Worm (Caenorhabditis elegans) whole organism, young adult: Measurements from ENCODE around the gene F11E6.4.

Experiments used
- B0019.2 ChIP-seq: fragments of 200-800 bp; sonication (Bioruptor generic); conservative IDR thresholded peaks from 2 replicates; pipeline ENCODE4 v1.3.6; 2022; ENCODE audit warnings: missing genetic modification reagents, missing genetic modification characterization, missing compliant biosample characterization
- B0261.1 ChIP-seq: sonication (generic microtip); optimal IDR thresholded peaks from 2 replicates; lab custom pipeline; 2016; ENCODE audit warnings: mild to moderate bottlenecking, missing genetic modification characterization, moderate library complexity, missing compliant biosample characterization
- F49E8.2 ChIP-seq: sonication (generic microtip); optimal IDR thresholded peaks from 3 replicates; lab custom pipeline; 2017; ENCODE audit warnings: missing genetic modification characterization, mild to moderate bottlenecking, missing compliant biosample characterization, antibody characterized with exemption, moderate library complexity; ENCODE audit not compliant: insufficient read depth
- F57A8.1 ChIP-seq: fragments of 200-800 bp; sonication (Bioruptor generic); optimal IDR thresholded peaks from 2 replicates; lab custom pipeline; 2018; ENCODE audit warnings: mild to moderate bottlenecking, missing genetic modification characterization, moderate library complexity, missing compliant biosample characterization
- K12H6.12 ChIP-seq: fragments of 200-800 bp; sonication (Bioruptor generic); optimal IDR thresholded peaks from 2 replicates; lab custom pipeline; 2018; ENCODE audit warnings: mild to moderate bottlenecking, missing genetic modification characterization, missing compliant biosample characterization
- ZK185.1 ChIP-seq: sonication (generic microtip); optimal IDR thresholded peaks from 2 replicates; lab custom pipeline; 2016; ENCODE audit warnings: mild to moderate bottlenecking, missing genetic modification characterization, missing compliant biosample characterization; ENCODE audit not compliant: poor library complexity, severe bottlenecking
- aptf-2 ChIP-seq: fragments of 200-800 bp; sonication (Bioruptor generic); conservative IDR thresholded peaks from 2 replicates; pipeline ENCODE4 v1.3.6; 2022; ENCODE audit warnings: missing genetic modification reagents, missing genetic modification characterization, missing compliant biosample characterization
- athp-1 ChIP-seq: sonication (generic microtip); optimal IDR thresholded peaks from 2 replicates; lab custom pipeline; 2017; ENCODE audit warnings: mild to moderate bottlenecking, missing genetic modification characterization, missing compliant biosample characterization
- attf-5 ChIP-seq: fragments of 200-800 bp; sonication (Bioruptor generic); optimal IDR thresholded peaks from 2 replicates; lab custom pipeline; 2018; ENCODE audit warnings: mild to moderate bottlenecking, missing genetic modification characterization, missing compliant biosample characterization
- attf-6 ChIP-seq: fragments of 200-800 bp; sonication (Bioruptor generic); IDR thresholded peaks from 2 replicates; pipeline ENCODE4 v1.3.6; 2022; ENCODE audit warnings: missing genetic modification reagents, missing genetic modification characterization, missing compliant biosample characterization
- bed-1 ChIP-seq: fragments of 200-800 bp; sonication (Bioruptor generic); IDR thresholded peaks from 2 replicates; pipeline ENCODE4 v1.3.6; 2022; ENCODE audit warnings: missing genetic modification reagents, missing genetic modification characterization, missing compliant biosample characterization
- ceh-100 ChIP-seq: fragments of 200-800 bp; sonication (Bioruptor generic); IDR thresholded peaks from 2 replicates; pipeline ENCODE4 v1.3.6; 2022; ENCODE audit warnings: missing genetic modification reagents, missing genetic modification characterization, missing compliant biosample characterization
- ceh-79 ChIP-seq: sonication (generic microtip); optimal IDR thresholded peaks from 2 replicates; lab custom pipeline; 2017; ENCODE audit warnings: mild to moderate bottlenecking, missing genetic modification characterization, missing compliant biosample characterization
- ceh-91 ChIP-seq: fragments of 200-800 bp; sonication (Bioruptor generic); IDR thresholded peaks from 2 replicates; pipeline ENCODE4 v1.3.6; 2022; ENCODE audit warnings: missing genetic modification reagents, missing genetic modification characterization, missing compliant biosample characterization
- dox-1 ChIP-seq: fragments of 200-800 bp; sonication (Bioruptor generic); IDR thresholded peaks from 2 replicates; pipeline ENCODE4 v1.3.6; 2022; ENCODE audit warnings: missing genetic modification reagents, missing genetic modification characterization, missing compliant biosample characterization
- efl-1 ChIP-seq: fragments of 150-350 bp; optimal IDR thresholded peaks from 2 replicates; lab custom pipeline; 2014; ENCODE audit warnings: missing biosample characterization, missing genetic modification reagents, missing genetic modification characterization
- egl-44 ChIP-seq: fragments of 200-800 bp; sonication (Bioruptor generic); IDR thresholded peaks from 2 replicates; pipeline ENCODE4 v1.3.6; 2022; ENCODE audit warnings: missing genetic modification reagents, missing genetic modification characterization, missing compliant biosample characterization
- ets-4 ChIP-seq: fragments of 200-800 bp; sonication (Bioruptor generic); optimal IDR thresholded peaks from 2 replicates; lab custom pipeline; 2018; ENCODE audit warnings: mild to moderate bottlenecking, missing genetic modification characterization, missing compliant biosample characterization
- him-1 ChIP-seq: sonication (generic microtip); optimal IDR thresholded peaks from 2 replicates; lab custom pipeline; 2016; ENCODE audit warnings: missing genotype, missing genetic modification reagents, missing genetic modification characterization, missing compliant biosample characterization
- hmg-20 ChIP-seq: fragments of 200-800 bp; sonication (Bioruptor generic); IDR thresholded peaks from 2 replicates; pipeline ENCODE4 v1.3.6; 2022; ENCODE audit warnings: missing genetic modification reagents, missing genetic modification characterization, missing compliant biosample characterization
- hrde-1 ChIP-seq: sonication (generic microtip); optimal IDR thresholded peaks from 2 replicates; lab custom pipeline; 2016; ENCODE audit warnings: missing genetic modification characterization, mild to moderate bottlenecking, missing compliant biosample characterization, moderate library complexity, missing genotype, missing genetic modification reagents, borderline replicate concordance
- hsf-1 ChIP-seq: fragments of 200-800 bp; sonication (Bioruptor generic); IDR thresholded peaks from 2 replicates; pipeline ENCODE4 v1.3.6; 2022; ENCODE audit warnings: missing genetic modification reagents, missing genetic modification characterization, missing compliant biosample characterization
- let-607 ChIP-seq, 2 experiments: fragments of 200-800 bp in 1 of 2; sonication (Bioruptor generic) in 1 of 2; sonication (generic microtip) in 1 of 2; optimal IDR thresholded peaks; 2 replicates each; lab custom pipeline; 2016 to 2018; ENCODE audit warnings: mild to moderate bottlenecking in 2 of 2, missing compliant biosample characterization in 2 of 2, missing genetic modification characterization in 2 of 2, moderate library complexity in 2 of 2, missing genotype in 1 of 2
- lin-35 ChIP-seq, 3 experiments: fragments of 150-350 bp in 2 of 3; sonication (generic microtip) in 1 of 3; optimal IDR thresholded peaks; 2 replicates each; lab custom pipeline; 2014 to 2018; ENCODE audit warnings: missing biosample characterization in 3 of 3, missing genetic modification characterization in 3 of 3, missing genetic modification reagents in 3 of 3
- lin-40 ChIP-seq: sonication (generic microtip); optimal IDR thresholded peaks from 2 replicates; lab custom pipeline; 2016; ENCODE audit warnings: missing genetic modification characterization, mild to moderate bottlenecking, missing compliant biosample characterization, missing genotype, missing genetic modification reagents
- mxl-1 ChIP-seq: sonication (generic microtip); optimal IDR thresholded peaks from 2 replicates; lab custom pipeline; 2016; ENCODE audit warnings: missing genetic modification characterization, missing compliant biosample characterization
- nhr-27 ChIP-seq: fragments of 200-800 bp; sonication (Bioruptor generic); optimal IDR thresholded peaks from 2 replicates; lab custom pipeline; 2018; ENCODE audit warnings: mild to moderate bottlenecking, missing genetic modification characterization, moderate library complexity, missing compliant biosample characterization
- nhr-80 ChIP-seq: sonication (generic microtip); optimal IDR thresholded peaks from 2 replicates; lab custom pipeline; 2016; ENCODE audit warnings: missing genetic modification characterization, missing compliant biosample characterization
- rcor-1 ChIP-seq: fragments of 200-800 bp; sonication (Bioruptor generic); IDR thresholded peaks from 2 replicates; pipeline ENCODE4 v1.3.6; 2022; ENCODE audit warnings: missing genetic modification reagents, missing genetic modification characterization, missing compliant biosample characterization
- rec-8 ChIP-seq, 2 experiments: sonication (generic microtip); optimal IDR thresholded peaks; 2 replicates each; lab custom pipeline; 2016; ENCODE audit warnings: mild to moderate bottlenecking in 2 of 2, missing genetic modification characterization in 2 of 2, missing genetic modification reagents in 2 of 2, missing genotype in 2 of 2, missing biosample characterization in 1 of 2, missing compliant biosample characterization in 1 of 2, moderate library complexity in 1 of 2
- repo-1 ChIP-seq: sonication (generic microtip); optimal IDR thresholded peaks from 2 replicates; lab custom pipeline; 2017; ENCODE audit warnings: mild to moderate bottlenecking, missing genetic modification characterization, missing compliant biosample characterization
- rpc-1 ChIP-seq, 2 experiments: fragments of 150-350 bp in 1 of 2; sonication (generic microtip) in 1 of 2; optimal IDR thresholded peaks; 2 replicates each; lab custom pipeline; 2014 to 2018; ENCODE audit warnings: missing biosample characterization in 1 of 2, missing genetic modification characterization in 1 of 2, missing genetic modification reagents in 1 of 2, missing genotype in 1 of 2
- sea-2 ChIP-seq: fragments of 200-800 bp; sonication (Bioruptor generic); IDR thresholded peaks from 2 replicates; pipeline ENCODE4 v1.3.6; 2022; ENCODE audit warnings: missing genetic modification characterization, missing compliant biosample characterization
- snpc-3.4 ChIP-seq: sonication (generic microtip); optimal IDR thresholded peaks from 2 replicates; lab custom pipeline; 2017; ENCODE audit warnings: missing genetic modification characterization, mild to moderate bottlenecking, missing compliant biosample characterization, antibody characterized with exemption, moderate library complexity, missing genotype, missing genetic modification reagents
- zim-3 ChIP-seq: sonication (generic microtip); optimal IDR thresholded peaks from 2 replicates; lab custom pipeline; 2017; ENCODE audit warnings: mild to moderate bottlenecking, missing genetic modification characterization, moderate library complexity, missing compliant biosample characterization
- ztf-18 ChIP-seq: sonication (generic microtip); optimal IDR thresholded peaks from 2 replicates; lab custom pipeline; 2016; ENCODE audit warnings: missing genotype, mild to moderate bottlenecking, missing genetic modification characterization, missing compliant biosample characterization
- ztf-6 ChIP-seq: fragments of 200-800 bp; sonication (Bioruptor generic); IDR thresholded peaks from 2 replicates; pipeline ENCODE4 v1.3.6; 2022; ENCODE audit warnings: missing genetic modification reagents, missing genetic modification characterization, missing compliant biosample characterization

F11E6.4 gene

DNA sequence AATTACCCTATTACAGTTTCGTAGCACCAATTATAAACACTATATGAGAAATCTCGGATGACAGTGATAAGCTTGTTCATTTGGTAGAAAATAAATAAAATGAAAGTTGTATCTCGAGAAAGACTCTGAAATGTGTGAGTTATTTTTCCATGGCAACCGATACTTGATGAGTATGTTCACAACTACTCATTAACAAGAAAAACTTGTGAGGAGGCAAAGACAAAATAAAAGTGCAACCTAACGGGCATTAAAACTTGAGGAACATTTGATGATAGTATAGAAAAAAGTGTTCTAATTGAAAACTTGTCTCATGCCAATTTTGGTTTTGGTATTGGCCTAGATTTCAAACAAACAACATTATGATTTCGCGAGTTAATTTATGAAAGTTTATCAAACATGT is 33.6 kb downstream of the F11E6.4 start, which contains the start of gene gcy-27:
Gene gcy-27, minus strand, starts transcription at position 101 of the 400 bp plus-strand sequence.
- TF ChIP-seq zim-3 (tag; lab: Kevin White, UChicago) (no peak), B0261.1 (tag; lab: Kevin White, UChicago) (no peak), hmg-20 (GFP tag; lab: Robert Waterston, UW) (no peak), hrde-1 (no peak), bed-1 (GFP tag; lab: Robert Waterston, UW) (no peak), ztf-6 (GFP tag; lab: Robert Waterston, UW) (no peak), rpc-1 (optimal IDR thresholded peaks at IDR 0.05; lab: Kevin White, UChicago) (no peak), rpc-1 (tag; optimal IDR thresholded peaks at IDR 0.05; lab: Kevin White, UChicago) (no peak), nhr-27 (tag; lab: Kevin White, UChicago) (no peak), lin-35 (GFP tag; optimal IDR thresholded peaks at IDR 0.05; lab: Kevin White, UChicago) (no peak), efl-1 (no peak), ceh-91 (no peak), B0019.2 (GFP tag; lab: Robert Waterston, UW) (no peak), sea-2 (no peak), ceh-100 (GFP tag; lab: Robert Waterston, UW) (no peak)

DNA sequence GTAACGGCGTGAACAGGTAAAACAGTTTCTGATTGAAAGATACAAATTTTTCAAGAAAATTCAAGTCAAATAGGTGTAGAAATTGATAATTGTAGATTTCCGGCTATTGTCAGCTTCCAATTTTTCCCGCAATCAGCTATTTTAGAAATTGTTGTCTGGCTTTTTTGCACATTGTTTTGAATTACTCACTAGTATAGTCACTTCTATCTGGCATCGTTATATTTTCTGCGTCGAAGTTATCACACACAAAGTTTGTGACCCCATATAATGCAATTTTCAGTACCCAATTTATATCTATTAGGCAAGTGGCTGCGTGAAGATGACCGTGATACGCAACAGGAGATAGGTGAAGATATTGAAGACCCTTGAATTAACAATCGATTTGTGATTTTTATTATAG is 34.9 kb downstream of the F11E6.4 start:
- TF ChIP-seq rcor-1 (GFP tag; lab: Robert Waterston, UW) (no peak), K12H6.12 (tag; lab: Kevin White, UChicago) (no peak), dox-1 (GFP tag; lab: Robert Waterston, UW) (no peak), ztf-18 (no peak), lin-40 (tag; lab: Kevin White, UChicago) (no peak), nhr-80 (no peak), F49E8.2 (tag; lab: Kevin White, UChicago) (no peak)
- TF ChIP-seq, all 124 proteins: peak for 0

DNA sequence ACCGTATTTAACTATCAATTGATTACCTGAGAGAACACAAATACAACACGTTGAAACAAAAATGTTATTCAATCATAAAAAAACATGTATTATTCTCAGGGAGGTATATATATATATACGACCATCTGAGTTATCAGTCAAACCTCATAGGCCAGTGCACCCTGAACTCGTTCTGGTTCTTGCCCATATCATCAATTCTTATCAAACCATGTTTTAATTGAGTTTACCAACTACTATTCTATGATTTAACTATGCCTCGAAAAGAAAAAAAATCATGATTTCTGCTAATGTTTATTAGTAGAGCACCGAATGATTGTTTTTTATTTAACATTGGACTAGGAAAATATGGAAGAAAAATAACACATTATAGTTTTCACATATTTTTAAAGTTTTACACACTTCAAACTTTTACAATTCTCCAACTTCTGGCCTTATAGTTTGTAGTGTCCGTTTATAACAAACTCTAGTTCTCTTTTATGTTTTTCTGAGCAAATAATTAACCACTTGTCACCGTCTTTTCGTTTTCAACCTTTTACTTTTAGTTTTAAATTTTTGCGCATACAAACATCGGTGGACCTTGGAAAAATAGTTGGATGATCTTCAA is 37.8 kb downstream of the F11E6.4 start:
- TF ChIP-seq nhr-80 (peak; percentile 56), mxl-1 (tag; lab: Kevin White, UChicago) (no peak), let-607 (tag; optimal IDR thresholded peaks at IDR 0.05; lab: Kevin White, UChicago) (no peak), egl-44 (GFP tag; lab: Robert Waterston, UW) (no peak), athp-1 (tag; lab: Kevin White, UChicago) (no peak)

DNA sequence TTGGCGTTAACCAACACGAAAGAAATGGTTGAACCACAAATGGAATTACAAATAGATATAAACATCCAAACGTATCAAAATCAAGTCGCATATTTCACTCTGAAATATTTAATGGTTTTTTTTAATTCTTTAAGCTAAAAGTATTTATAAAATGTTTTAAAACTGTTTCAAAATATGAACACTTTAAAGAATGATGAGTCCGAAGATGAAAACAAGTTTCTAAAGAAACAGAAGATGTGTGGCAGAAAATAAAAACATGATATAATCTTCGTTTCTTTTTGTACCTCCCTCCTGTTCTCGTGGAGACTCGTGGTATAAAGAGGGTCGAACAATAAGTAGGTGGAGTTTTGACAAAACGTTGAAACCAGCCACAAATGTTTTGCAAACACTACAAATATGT is 38.9 kb downstream of the F11E6.4 start, which contains the start of gene lact-6:
Gene lact-6, minus strand, starts transcription at position 101 of the 400 bp plus-strand sequence.
- no peak for TF ChIP-seq F57A8.1 (GFP tag; lab: Kevin White, UChicago)
- no peak for TF ChIP-seq hrde-1
- TF ChIP-seq K12H6.12 (tag; lab: Kevin White, UChicago): no peak
- no peak for TF ChIP-seq ets-4 (GFP tag; lab: Kevin White, UChicago)
- no peak for TF ChIP-seq rcor-1 (GFP tag; lab: Robert Waterston, UW)
- TF ChIP-seq attf-6 (GFP tag; lab: Robert Waterston, UW): no peak
- TF ChIP-seq sea-2: no peak
- TF ChIP-seq him-1: no peak
- no peak for TF ChIP-seq hmg-20 (GFP tag; lab: Robert Waterston, UW)
- no peak for TF ChIP-seq ceh-79 (tag; lab: Kevin White, UChicago)

DNA sequence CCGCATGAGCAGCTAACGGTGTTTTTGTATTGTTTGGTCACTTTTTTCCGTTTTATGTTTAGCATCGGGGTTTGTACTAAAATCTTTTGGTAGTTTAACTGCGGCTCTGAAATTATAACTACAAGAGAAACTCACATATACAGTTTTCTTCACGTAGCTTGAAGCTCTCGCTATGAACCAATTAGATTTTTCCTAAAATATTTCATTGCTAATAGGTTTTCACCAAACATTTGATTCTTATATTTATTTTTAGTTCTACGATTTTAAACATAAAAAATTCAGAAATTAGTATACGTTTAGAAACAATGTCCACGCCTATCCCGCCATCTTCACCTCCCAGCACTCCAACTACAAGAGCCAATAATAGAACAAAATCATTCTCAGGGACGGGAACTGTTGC is 42.7 kb downstream of the F11E6.4 start, which contains the start of gene C06A12.3:
Gene C06A12.3, plus strand, starts transcription at position 301 of the 400 bp plus-strand sequence.
- TF ChIP-seq repo-1 (tag; lab: Kevin White, UChicago) (no peak), hsf-1 (GFP tag; lab: Robert Waterston, UW) (no peak), snpc-3.4 (no peak), ZK185.1 (tag; lab: Kevin White, UChicago) (no peak), rec-8 (tag; optimal IDR thresholded peaks at IDR 0.05; lab: Kevin White, UChicago) (no peak), attf-5 (GFP tag; lab: Kevin White, UChicago) (no peak), aptf-2 (GFP tag; lab: Robert Waterston, UW) (no peak)
- TF ChIP-seq, all 124 proteins: peak for 0
